Worm (Caenorhabditis elegans) whole organism, L4/young adult: Measurements from ENCODE around the gene ckr-2.

Source experiments
- dao-5 ChIP-seq: sonication (generic microtip); optimal IDR thresholded peaks from 2 replicates; lab custom pipeline; 2016; ENCODE audit warnings: missing genotype, missing genetic modification characterization, moderate library complexity, missing compliant biosample characterization
- him-1 ChIP-seq: sonication (generic microtip); optimal IDR thresholded peaks from 2 replicates; lab custom pipeline; 2016; ENCODE audit warnings: missing genotype, missing genetic modification reagents, missing genetic modification characterization, missing compliant biosample characterization

- TF ChIP-seq dao-5 (no peak), him-1 (tag; lab: Kevin White, UChicago) (no peak)
Observed at ce11 chrIII:2049825-2050224, 28.4 kb upstream of the ckr-2 start.
